Fruit fly (Drosophila melanogaster) whole organism, prepupa: ENCODE data around the gene Chrac-14.

Experiments used
- CG10669 ChIP-seq: fragments of 200-800 bp; sonication (Bioruptor generic); optimal IDR thresholded peaks from 3 replicates; lab custom pipeline; 2018; ENCODE audit warnings: missing biosample characterization, mild to moderate bottlenecking, missing genetic modification characterization, moderate library complexity
- CG15336 ChIP-seq: fragments of 200-800 bp; sonication (Bioruptor generic); IDR thresholded peaks from 2 replicates; pipeline ENCODE4 v1.3.6; 2022; ENCODE audit warnings: missing biosample characterization, missing genetic modification characterization
- CG9139 ChIP-seq: fragments of 200-800 bp; sonication (Bioruptor generic); optimal IDR thresholded peaks from 3 replicates; lab custom pipeline; 2017; ENCODE audit warnings: missing biosample characterization, mild to moderate bottlenecking, missing genetic modification characterization
- Eip93F ChIP-seq: fragments of 200-800 bp; sonication (Bioruptor generic); optimal IDR thresholded peaks from 2 replicates; lab custom pipeline; 2016; ENCODE audit warnings: missing biosample characterization, mild to moderate bottlenecking, missing genetic modification characterization
- Met ChIP-seq: fragments of 200-800 bp; sonication (Bioruptor generic); optimal IDR thresholded peaks from 3 replicates; lab custom pipeline; 2016; ENCODE audit warnings: missing biosample characterization, missing genetic modification characterization
- Sox102F ChIP-seq: fragments of 200-800 bp; sonication (Bioruptor generic); optimal IDR thresholded peaks from 2 replicates; lab custom pipeline; 2016; ENCODE audit warnings: missing biosample characterization, mild to moderate bottlenecking, missing genetic modification characterization
- Sox15 ChIP-seq: fragments of 200-800 bp; sonication (Bioruptor generic); optimal IDR thresholded peaks from 3 replicates; lab custom pipeline; 2016; ENCODE audit warnings: missing biosample characterization, missing genetic modification characterization
- cyc ChIP-seq: fragments of 200-800 bp; sonication (Bioruptor generic); optimal IDR thresholded peaks from 3 replicates; lab custom pipeline; 2016; ENCODE audit warnings: missing biosample characterization, missing genetic modification characterization
- pdm3 ChIP-seq: fragments of 200-800 bp; sonication (Bioruptor generic); optimal IDR thresholded peaks from 3 replicates; lab custom pipeline; 2016; ENCODE audit warnings: missing biosample characterization, missing genetic modification characterization
- salr ChIP-seq, 2 experiments: fragments of 200-800 bp; sonication (Bioruptor generic); optimal IDR thresholded peaks; 3 replicates each; lab custom pipeline; 2016 to 2018; ENCODE audit warnings: missing biosample characterization in 2 of 2, missing genetic modification characterization in 2 of 2, mild to moderate bottlenecking in 1 of 2
- vri ChIP-seq: fragments of 200-800 bp; sonication (Bioruptor generic); optimal IDR thresholded peaks from 3 replicates; lab custom pipeline; 2016; ENCODE audit warnings: missing biosample characterization, mild to moderate bottlenecking, missing genetic modification characterization

DNA sequence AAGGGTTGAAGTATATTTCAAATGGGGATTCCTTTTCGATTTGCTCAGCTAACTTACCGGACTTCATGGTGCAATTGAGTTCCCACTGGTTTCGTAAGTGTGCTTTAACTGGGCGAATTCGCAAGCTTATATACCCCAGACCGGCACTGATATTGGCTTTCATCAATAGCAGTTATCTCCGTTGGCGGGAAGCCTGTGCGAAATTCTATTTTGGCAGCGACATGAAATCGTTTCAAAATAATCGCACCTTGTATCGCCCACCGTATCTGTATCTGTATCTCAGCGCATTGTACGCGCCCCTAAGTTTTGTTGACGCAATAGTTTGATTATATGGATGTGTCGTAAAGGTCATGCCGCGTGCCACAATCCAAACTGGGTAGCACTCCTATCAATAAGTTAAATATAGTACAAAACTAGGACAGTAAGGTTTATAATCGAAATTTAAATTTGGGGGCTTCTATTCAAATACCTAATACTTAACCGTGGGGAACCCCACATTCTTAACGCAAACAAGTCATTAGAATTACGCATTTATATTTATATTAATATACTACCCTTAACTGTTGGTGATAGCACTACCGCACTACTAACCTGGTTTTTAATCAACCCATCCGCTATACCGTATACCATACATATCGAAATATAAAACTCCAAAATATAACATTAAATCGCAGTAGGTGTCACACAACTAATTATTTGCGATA is 41.1 kb upstream of the Chrac-14 start, which contains the start of the genes Peritrophin-15a and CG13385:
- no peak for TF ChIP-seq CG15336 (GFP tag; lab: Robert Waterston, UW)
- no peak for TF ChIP-seq Eip93F (GFP tag; lab: Kevin White, UChicago)
- no peak for TF ChIP-seq pdm3
- TF ChIP-seq cyc = no peak
- no peak for TF ChIP-seq Met
- TF ChIP-seq Sox15 (GFP tag; lab: Kevin White, UChicago) = no peak
- TF ChIP-seq Sox102F (GFP tag; lab: Kevin White, UChicago) = no peak
- no peak for TF ChIP-seq CG10669 (GFP tag; lab: Kevin White, UChicago)
- TF ChIP-seq CG9139 (GFP tag; lab: Kevin White, UChicago) = no peak
- no peak for TF ChIP-seq salr (GFP tag; optimal IDR thresholded peaks at IDR 0.05; lab: Kevin White, UChicago)
- TF ChIP-seq vri (GFP tag; lab: Kevin White, UChicago) = no peak
